Comparison of ENCODE assay signal across 1 fruit fly cellular context in the genomic region with DNA sequence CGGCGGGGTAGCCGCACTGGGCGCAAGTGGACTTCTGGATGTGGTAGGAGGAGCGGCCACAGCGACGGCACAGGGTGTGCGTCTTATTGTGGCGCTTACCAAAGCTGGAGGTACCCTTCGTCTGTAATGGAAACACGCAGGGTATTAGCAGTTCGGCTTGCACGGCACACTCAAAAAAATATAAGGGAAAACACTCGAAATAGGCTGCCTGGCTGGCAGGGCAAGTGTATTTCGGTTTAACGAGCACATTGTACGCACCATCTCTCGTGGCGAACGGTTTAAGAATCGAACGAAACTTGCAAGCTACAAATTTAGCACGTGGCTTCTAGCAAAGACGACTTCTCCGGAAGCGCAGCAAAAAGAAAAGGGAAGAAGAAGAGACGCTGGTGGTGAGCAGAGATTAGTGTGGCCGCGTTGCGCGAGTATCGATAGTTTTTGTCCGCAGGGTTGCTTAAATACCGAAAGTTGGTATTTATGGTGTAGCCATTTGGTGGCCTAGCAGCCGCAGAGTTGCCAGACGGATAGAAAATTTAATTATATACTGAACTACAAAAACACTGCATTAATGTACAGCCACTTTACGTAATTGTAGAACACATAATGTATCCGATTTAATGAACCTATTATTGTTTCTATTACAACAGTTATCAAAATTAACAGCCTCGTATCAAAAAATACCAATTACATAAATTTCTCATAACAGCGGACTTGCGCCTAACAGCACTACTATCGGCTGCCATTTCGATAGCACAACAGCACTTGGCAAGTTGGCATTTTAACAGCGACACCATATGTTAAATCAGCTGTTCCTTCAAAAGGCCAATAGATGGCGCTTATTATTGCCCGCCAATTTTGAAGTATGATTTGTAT.
A peak's percentile ranks its signal among the peaks of the same experiment; 100 is the strongest.
TF ChIP-seq lines count a peak whose summit lies in the region.

TSS of gene RpL37-1 (minus strand) at position 374 of the 870 bp plus-strand sequence.

TF ChIP-seq in whole organism, embryonic, 481 proteins besides CTCF, POLR2A, EP300 and RAD21 (continued from another document):
- TF ChIP-seq CG13296 (GFP tag; optimal IDR thresholded peaks at IDR 0.05; lab: Kevin White, UChicago): peak; percentile 67
- peak; percentile 62; the same call in 1 of the 2 replicates for TF ChIP-seq ranshi (GFP tag; IDR thresholded peaks at IDR 0.05; lab: Robert Waterston, UW)
- TF ChIP-seq fd102C (GFP tag; optimal IDR thresholded peaks at IDR 0.05; lab: Kevin White, UChicago): no peak
- peak; percentile 79 for TF ChIP-seq Hsf (GFP tag; optimal IDR thresholded peaks at IDR 0.05; lab: Kevin White, UChicago)
- TF ChIP-seq Ets65A (GFP tag; lab: Kevin White, UChicago): peak; percentile 97
- TF ChIP-seq CG6791 (GFP tag; IDR thresholded peaks at IDR 0.05; lab: Robert Waterston, UW; ENCODE audit: partially characterized antibody): peak; percentile 66; the same call in 2 of the 3 replicates
- TF ChIP-seq cg (GFP tag; optimal IDR thresholded peaks at IDR 0.05; lab: Kevin White, UChicago): no peak
- TF ChIP-seq CG2199 (GFP tag; IDR thresholded peaks at IDR 0.05; lab: Robert Waterston, UW): peak; percentile 36; the same call in 1 of the 3 replicates
- TF ChIP-seq CG3838 (GFP tag; optimal IDR thresholded peaks at IDR 0.05; lab: Kevin White, UChicago): peak; percentile 14
- peak; percentile 39; the same call in 1 of the 2 replicates for TF ChIP-seq nerfin-2 (GFP tag; IDR thresholded peaks at IDR 0.05; lab: Robert Waterston, UW; ENCODE audit: partially characterized antibody)
- 0 out of 3 replicates have a peak, but pooled peaks have one; percentile 27 for TF ChIP-seq Aef1 (GFP tag; IDR thresholded peaks at IDR 0.05; lab: Robert Waterston, UW)
- TF ChIP-seq CG10959 (GFP tag; IDR thresholded peaks at IDR 0.05; lab: Robert Waterston, UW): peak; percentile 36
- TF ChIP-seq Atf6 (GFP tag; IDR thresholded peaks at IDR 0.05; lab: Robert Waterston, UW): peak; percentile 68
- 0 out of 2 replicates have a peak, but pooled peaks have one; percentile 54 for TF ChIP-seq stc (GFP tag; IDR thresholded peaks at IDR 0.05; lab: Robert Waterston, UW)
- no peak for TF ChIP-seq rib (GFP tag; IDR thresholded peaks at IDR 0.05; lab: Robert Waterston, UW)
- 0 out of 2 replicates have a peak, but pooled peaks have one; percentile 39 for TF ChIP-seq wdn (GFP tag; IDR thresholded peaks at IDR 0.05; lab: Robert Waterston, UW)
- peak; percentile 71 for TF ChIP-seq lilli (GFP tag; optimal IDR thresholded peaks at IDR 0.05; lab: Kevin White, UChicago)
- peak; percentile 42 for TF ChIP-seq en (GFP tag; optimal IDR thresholded peaks at IDR 0.05; lab: Kevin White, UChicago)
- peak; percentile 83 for TF ChIP-seq CG33213 (GFP tag; optimal IDR thresholded peaks at IDR 0.05; lab: Kevin White, UChicago)
- 0 out of 2 replicates have a peak, but pooled peaks have one; percentile 27 for TF ChIP-seq CG8765 (GFP tag; IDR thresholded peaks at IDR 0.05; lab: Robert Waterston, UW)
- TF ChIP-seq Sry-β (GFP tag; optimal IDR thresholded peaks at IDR 0.05; lab: Kevin White, UChicago): peak; percentile 18
- TF ChIP-seq CG8281 (tag; optimal IDR thresholded peaks at IDR 0.05; lab: Kevin White, UChicago): peak; percentile 4
- TF ChIP-seq CG10366 (GFP tag; IDR thresholded peaks at IDR 0.05; lab: Robert Waterston, UW): peak; percentile 55
- no peak for TF ChIP-seq Spps (tag; optimal IDR thresholded peaks at IDR 0.05; lab: Kevin White, UChicago)
- TF ChIP-seq oc (tag; optimal IDR thresholded peaks at IDR 0.05; lab: Kevin White, UChicago): no peak
- TF ChIP-seq bab2 (GFP tag; optimal IDR thresholded peaks at IDR 0.05; lab: Kevin White, UChicago): peak; percentile 58
- no peak for TF ChIP-seq ap (GFP tag; IDR thresholded peaks at IDR 0.05; lab: Robert Waterston, UW)
